Fruit fly (Drosophila melanogaster) whole organism, pupa: Measurements from ENCODE around the gene CG33306.

Experiments used
- CG10348 ChIP-seq: fragments of 200-800 bp; sonication (Bioruptor generic); IDR thresholded peaks from 2 replicates; pipeline ENCODE4 v1.3.6; 2022; ENCODE audit warnings: missing biosample characterization, missing genetic modification characterization
- CG13204 ChIP-seq: fragments of 200-800 bp; sonication (Bioruptor generic); optimal IDR thresholded peaks from 2 replicates; lab custom pipeline; 2018; ENCODE audit warnings: missing biosample characterization, mild to moderate bottlenecking, missing genetic modification characterization, moderate library complexity
- CG14655 ChIP-seq: fragments of 200-800 bp; sonication (Bioruptor generic); optimal IDR thresholded peaks from 3 replicates; lab custom pipeline; 2017; ENCODE audit warnings: mild to moderate bottlenecking, missing biosample characterization, missing genetic modification reagents, missing genetic modification characterization
- CG15710 ChIP-seq: fragments of 200-800 bp; sonication (Bioruptor generic); optimal IDR thresholded peaks from 2 replicates; lab custom pipeline; 2018; ENCODE audit warnings: missing biosample characterization, mild to moderate bottlenecking, missing genetic modification characterization, moderate library complexity
- CG32121 ChIP-seq: fragments of 200-800 bp; sonication (Bioruptor generic); IDR thresholded peaks from 2 replicates; pipeline ENCODE4 v1.3.6; 2022; ENCODE audit warnings: missing biosample characterization, missing genetic modification characterization
- CG34367 ChIP-seq: fragments of 200-800 bp; sonication (Bioruptor generic); optimal IDR thresholded peaks from 2 replicates; lab custom pipeline; 2018; ENCODE audit warnings: missing biosample characterization, mild to moderate bottlenecking, missing genetic modification characterization
- CG4496 ChIP-seq: fragments of 200-800 bp; sonication (Bioruptor generic); IDR thresholded peaks from 3 replicates; pipeline ENCODE4 v1.3.6; 2022; ENCODE audit warnings: missing biosample characterization, missing genetic modification characterization
- CG8159 ChIP-seq: fragments of 200-800 bp; sonication (Bioruptor generic); optimal IDR thresholded peaks from 3 replicates; lab custom pipeline; 2018; ENCODE audit warnings: missing biosample characterization, mild to moderate bottlenecking, missing genetic modification characterization, moderate library complexity
- CG9948 ChIP-seq: fragments of 200-800 bp; sonication (Bioruptor generic); optimal IDR thresholded peaks from 2 replicates; lab custom pipeline; 2018; ENCODE audit warnings: missing biosample characterization, mild to moderate bottlenecking, missing genetic modification characterization, moderate library complexity
- D1 ChIP-seq: fragments of 200-800 bp; sonication (Bioruptor generic); optimal IDR thresholded peaks from 2 replicates; lab custom pipeline; 2018; ENCODE audit warnings: missing biosample characterization, mild to moderate bottlenecking, missing genetic modification characterization, moderate library complexity
- Ets98B ChIP-seq: fragments of 200-800 bp; sonication (Bioruptor generic); IDR thresholded peaks from 2 replicates; pipeline ENCODE4 v1.3.6; 2022; ENCODE audit warnings: missing biosample characterization, missing genetic modification characterization
- Pif1A ChIP-seq: fragments of 200-800 bp; sonication (Bioruptor generic); optimal IDR thresholded peaks from 3 replicates; lab custom pipeline; 2016; ENCODE audit warnings: missing biosample characterization, missing genetic modification characterization
- Pif1B ChIP-seq: fragments of 200-800 bp; sonication (Bioruptor generic); optimal IDR thresholded peaks from 3 replicates; lab custom pipeline; 2016; ENCODE audit warnings: missing biosample characterization, missing genetic modification characterization
- Snoo ChIP-seq: fragments of 200-800 bp; sonication (Bioruptor generic); optimal IDR thresholded peaks from 3 replicates; lab custom pipeline; 2017; ENCODE audit warnings: missing biosample characterization, mild to moderate bottlenecking, missing genetic modification characterization, inconsistent platforms
- fd96Ca ChIP-seq: fragments of 200-800 bp; sonication (Bioruptor generic); IDR thresholded peaks from 3 replicates; pipeline ENCODE4 v1.3.6; 2022; ENCODE audit warnings: missing biosample characterization, missing genetic modification characterization
- gl ChIP-seq: fragments of 200-800 bp; sonication (Bioruptor generic); optimal IDR thresholded peaks from 2 replicates; lab custom pipeline; 2018; ENCODE audit warnings: missing biosample characterization, mild to moderate bottlenecking, missing genetic modification characterization

Gene CG33306

DNA sequence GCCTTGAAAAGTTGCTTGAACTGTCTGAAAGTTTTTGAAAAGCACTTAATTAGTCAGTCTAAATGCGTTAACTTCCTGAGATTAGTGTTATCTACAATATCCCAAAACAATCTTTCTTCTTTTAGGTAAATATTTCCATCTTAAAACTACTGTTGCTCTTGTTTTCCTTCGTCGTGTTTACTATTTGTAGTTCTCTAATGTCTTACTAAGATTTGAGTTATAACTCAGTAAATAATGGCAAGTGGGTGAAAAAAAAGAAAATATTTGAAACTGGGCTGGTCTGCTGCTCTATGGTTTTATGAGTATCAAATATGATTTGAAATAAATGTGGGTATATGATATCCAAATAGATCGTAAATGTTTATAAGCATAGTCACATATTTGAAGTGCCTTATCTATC is 42.4 kb downstream of the CG33306 start:
- TF ChIP-seq CG4496 (GFP tag; lab: Robert Waterston, UW) (no peak), Pif1B (no peak), fd96Ca (GFP tag; lab: Robert Waterston, UW) (no peak), D1 (no peak), gl (tag; lab: Kevin White, UChicago) (no peak), CG14655 (GFP tag; lab: Kevin White, UChicago) (no peak), CG13204 (GFP tag; lab: Kevin White, UChicago) (no peak), Snoo (tag; lab: Kevin White, UChicago) (no peak), Ets98B (GFP tag; lab: Robert Waterston, UW) (no peak), CG9948 (no peak), CG34367 (tag; lab: Kevin White, UChicago) (no peak), CG15710 (tag; lab: Kevin White, UChicago) (no peak), CG8159 (no peak), Pif1A (no peak), CG32121 (no peak)

DNA sequence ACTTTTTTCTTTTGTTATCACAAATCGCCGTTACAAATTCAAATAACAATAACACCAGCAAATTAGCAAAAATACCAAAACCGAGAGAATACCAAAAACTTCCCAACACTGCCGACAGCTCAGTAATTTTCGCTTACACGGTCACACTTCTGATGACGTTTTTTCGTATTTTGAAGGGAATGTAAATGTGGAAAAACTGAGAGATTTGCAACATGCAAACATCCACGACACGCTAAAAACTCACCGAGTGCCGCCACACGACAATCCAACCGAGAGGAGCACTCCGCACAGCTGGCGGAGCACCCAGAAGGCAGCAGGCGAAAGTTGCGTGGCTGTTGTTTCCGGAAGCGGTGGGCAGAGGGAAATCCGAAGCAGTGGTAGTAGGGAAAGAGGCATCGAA is 50.1 kb downstream of the CG33306 start, which contains the start of gene Sec71:
Sec71 (plus strand) TSS at position 117 of the 400 bp plus-strand sequence.
- no peak for TF ChIP-seq CG32121
- no peak for TF ChIP-seq gl (tag; lab: Kevin White, UChicago)
- TF ChIP-seq CG10348 (GFP tag; lab: Robert Waterston, UW), result no peak
